Worm (Caenorhabditis elegans): ENCODE results near the gene der-2.

- TF ChIP-seq pax-1 (tag; optimal IDR thresholded peaks at IDR 0.05) (no peak), nhr-11 (tag; optimal IDR thresholded peaks at IDR 0.05) (no peak)
Observed at ce11 chrIII:7234148-7234547, 11.2 kb upstream of the der-2 start, which contains the start of gene ndus-8.

Measured in whole organism, late embryonic.